Fruit fly (Drosophila melanogaster) Kc167 (cell line): ENCODE measurements around the gene CG43725.

Experiments
- h ChIP-seq: fragments of >200 bp; optimal IDR thresholded peaks from 3 replicates; lab custom pipeline; 2018; ENCODE audit warnings: missing external identifiers
- ttk ChIP-seq: sonication (Bioruptor generic); optimal IDR thresholded peaks from 2 replicates; lab custom pipeline; 2017; ENCODE audit warnings: missing external identifiers

DNA sequence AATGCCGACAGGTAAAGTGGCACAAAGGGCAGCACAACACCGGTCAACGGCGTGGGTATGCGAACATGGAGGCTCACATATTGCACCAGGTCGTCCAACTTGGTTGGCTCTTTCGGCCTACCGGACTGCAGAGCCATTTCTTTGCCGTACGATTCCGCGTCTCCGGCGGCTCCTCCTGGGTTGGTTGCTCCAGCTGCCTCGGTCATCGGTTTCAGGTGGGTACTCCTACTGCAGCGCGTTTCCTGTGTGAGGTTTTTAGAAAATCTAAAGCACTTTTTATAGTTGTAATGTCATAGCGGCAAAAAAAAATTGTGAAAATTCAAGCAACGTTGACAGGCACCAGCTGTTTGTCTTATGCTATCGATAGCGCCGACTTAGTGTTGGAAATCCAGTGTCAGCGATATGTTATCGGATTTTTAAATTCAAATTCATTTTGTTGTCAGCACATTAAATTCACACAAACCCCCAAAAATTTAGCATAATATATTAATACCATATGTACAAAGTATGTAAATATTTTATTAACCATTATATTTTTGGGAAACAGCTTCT, 44.7 kb downstream of the CG43725 start, which contains the start of gene CG6230:
- TF ChIP-seq ttk: no peak
- TF ChIP-seq h (lab: Kevin White, UChicago): no peak
